Worm (Caenorhabditis elegans) whole organism, late embryonic: ENCODE measurements around the gene H12I13.6.

Source experiments
- F13H6.1 ChIP-seq: sonication (generic microtip); optimal IDR thresholded peaks from 2 replicates; lab custom pipeline; 2016; ENCODE audit warnings: missing genetic modification characterization, missing compliant biosample characterization
- Y22D7AL.16 ChIP-seq: sonication (generic microtip); optimal IDR thresholded peaks from 2 replicates; lab custom pipeline; 2016; ENCODE audit warnings: missing genetic modification characterization, missing compliant biosample characterization
- ahr-1 ChIP-seq: sonication (generic microtip); optimal IDR thresholded peaks from 2 replicates; lab custom pipeline; 2016; ENCODE audit warnings: missing genetic modification characterization, missing compliant biosample characterization
- ceh-18 ChIP-seq: sonication (generic microtip); optimal IDR thresholded peaks from 2 replicates; lab custom pipeline; 2016; ENCODE audit warnings: missing genetic modification characterization, missing compliant biosample characterization
- ceh-2 ChIP-seq: sonication (generic microtip); optimal IDR thresholded peaks from 2 replicates; lab custom pipeline; 2016; ENCODE audit warnings: missing genotype, missing genetic modification characterization, missing compliant biosample characterization
- ceh-34 ChIP-seq: sonication (generic microtip); optimal IDR thresholded peaks from 2 replicates; lab custom pipeline; 2016; ENCODE audit warnings: mild to moderate bottlenecking, missing genetic modification characterization, missing compliant biosample characterization
- ceh-48 ChIP-seq: sonication (generic microtip); optimal IDR thresholded peaks from 2 replicates; lab custom pipeline; 2016; ENCODE audit warnings: missing genetic modification characterization, inconsistent platforms, missing compliant biosample characterization
- ceh-6 ChIP-seq: fragments of 200-800 bp; sonication (Bioruptor generic); optimal IDR thresholded peaks from 2 replicates; lab custom pipeline; 2018; ENCODE audit warnings: mild to moderate bottlenecking, missing genetic modification characterization, missing compliant biosample characterization
- ceh-9 ChIP-seq: sonication (generic microtip); optimal IDR thresholded peaks from 2 replicates; lab custom pipeline; 2016; ENCODE audit warnings: mild to moderate bottlenecking, missing genetic modification characterization, inconsistent platforms, missing compliant biosample characterization
- che-1 ChIP-seq: sonication (generic microtip); optimal IDR thresholded peaks from 2 replicates; lab custom pipeline; 2016; ENCODE audit warnings: mild to moderate bottlenecking, missing genetic modification characterization, missing compliant biosample characterization
- ets-4 ChIP-seq: sonication (generic microtip); optimal IDR thresholded peaks from 2 replicates; lab custom pipeline; 2016; ENCODE audit warnings: missing genetic modification characterization, missing compliant biosample characterization
- fax-1 ChIP-seq: sonication (generic microtip); optimal IDR thresholded peaks from 2 replicates; lab custom pipeline; 2016; ENCODE audit warnings: missing genotype, missing genetic modification characterization, missing compliant biosample characterization
- fkh-10 ChIP-seq: fragments of 150-350 bp; optimal IDR thresholded peaks from 2 replicates; lab custom pipeline; 2014; ENCODE audit warnings: missing biosample characterization, missing genetic modification reagents, missing genetic modification characterization
- fkh-6 ChIP-seq: sonication (generic microtip); optimal IDR thresholded peaks from 2 replicates; lab custom pipeline; 2016; ENCODE audit warnings: missing genetic modification characterization, missing compliant biosample characterization
- gmeb-2 ChIP-seq: sonication (generic microtip); optimal IDR thresholded peaks from 2 replicates; lab custom pipeline; 2016; ENCODE audit warnings: missing genetic modification characterization, inconsistent platforms, missing compliant biosample characterization
- hlh-6 ChIP-seq: sonication (generic microtip); optimal IDR thresholded peaks from 2 replicates; lab custom pipeline; 2016; ENCODE audit warnings: missing genotype, missing genetic modification characterization, missing compliant biosample characterization
- hlh-8 ChIP-seq: sonication (generic microtip); optimal IDR thresholded peaks from 2 replicates; lab custom pipeline; 2016; ENCODE audit warnings: missing genotype, missing genetic modification characterization, missing compliant biosample characterization
- madf-2 ChIP-seq: sonication (generic microtip); optimal IDR thresholded peaks from 2 replicates; lab custom pipeline; 2017; ENCODE audit warnings: missing genetic modification characterization, missing compliant biosample characterization
- nfya-1 ChIP-seq: sonication (generic microtip); optimal IDR thresholded peaks from 2 replicates; lab custom pipeline; 2017; ENCODE audit warnings: missing genetic modification characterization, mild to moderate bottlenecking, missing compliant biosample characterization, antibody characterized with exemption, moderate library complexity
- npax-4 ChIP-seq: sonication (generic microtip); optimal IDR thresholded peaks from 2 replicates; lab custom pipeline; 2016; ENCODE audit warnings: missing genetic modification characterization, missing compliant biosample characterization
- pat-9 ChIP-seq: fragments of 200-800 bp; sonication (Bioruptor generic); optimal IDR thresholded peaks from 2 replicates; lab custom pipeline; 2018; ENCODE audit warnings: mild to moderate bottlenecking, missing genetic modification characterization, moderate library complexity, missing compliant biosample characterization
- pax-1 ChIP-seq: fragments of 150-350 bp; optimal IDR thresholded peaks from 2 replicates; lab custom pipeline; 2014; ENCODE audit warnings: missing biosample characterization, missing genetic modification characterization
- pqm-1 ChIP-seq: sonication (generic microtip); optimal IDR thresholded peaks from 2 replicates; lab custom pipeline; 2016; ENCODE audit warnings: missing genetic modification characterization, missing compliant biosample characterization
- ref-2 ChIP-seq: sonication (generic microtip); optimal IDR thresholded peaks from 2 replicates; lab custom pipeline; 2016; ENCODE audit warnings: missing genetic modification characterization, missing compliant biosample characterization
- sdc-2 ChIP-seq: sonication (generic microtip); optimal IDR thresholded peaks from 2 replicates; lab custom pipeline; 2016; ENCODE audit warnings: missing genotype, missing genetic modification characterization, missing compliant biosample characterization
- sox-2 ChIP-seq: fragments of 200-800 bp; sonication (Bioruptor generic); IDR thresholded peaks from 2 replicates; pipeline ENCODE4 v1.3.6; 2022; ENCODE audit warnings: missing genetic modification reagents, missing genetic modification characterization, missing compliant biosample characterization
- sox-4 ChIP-seq: sonication (generic microtip); optimal IDR thresholded peaks from 2 replicates; lab custom pipeline; 2017; ENCODE audit warnings: mild to moderate bottlenecking, missing genetic modification characterization, inconsistent platforms, missing compliant biosample characterization
- syd-9 ChIP-seq: sonication (generic microtip); optimal IDR thresholded peaks from 2 replicates; lab custom pipeline; 2016; ENCODE audit warnings: mild to moderate bottlenecking, missing genetic modification characterization, moderate library complexity, missing compliant biosample characterization
- tbx-2 ChIP-seq: sonication (generic microtip); optimal IDR thresholded peaks from 2 replicates; lab custom pipeline; 2016; ENCODE audit warnings: missing genetic modification characterization, missing compliant biosample characterization
- tbx-7 ChIP-seq: sonication (generic microtip); optimal IDR thresholded peaks from 2 replicates; lab custom pipeline; 2016; ENCODE audit warnings: missing genotype, missing genetic modification characterization, missing compliant biosample characterization
- ttx-3 ChIP-seq: sonication (generic microtip); optimal IDR thresholded peaks from 2 replicates; lab custom pipeline; 2016; ENCODE audit warnings: missing genetic modification reagents, missing genetic modification characterization, missing compliant biosample characterization
- ztf-16 ChIP-seq: sonication (generic microtip); optimal IDR thresholded peaks from 2 replicates; lab custom pipeline; 2017; ENCODE audit warnings: missing genetic modification characterization, missing compliant biosample characterization

Gene H12I13.6

ce11 chrII:6097441-6097840, 19.7 kb downstream of the H12I13.6 start, which contains the start of the genes tpp-2 and rbbp-5 (continued):
- TF ChIP-seq tbx-2 (tag; lab: Kevin White, UChicago), result peak; percentile 84
- TF ChIP-seq ttx-3 (tag; lab: Kevin White, UChicago), result no peak
- TF ChIP-seq tbx-7 (tag; lab: Kevin White, UChicago), result peak; percentile 65
- no peak for TF ChIP-seq ahr-1 (tag; lab: Kevin White, UChicago)
- TF ChIP-seq nfya-1 (tag; lab: Kevin White, UChicago), result no peak
- TF ChIP-seq ref-2 (tag; lab: Kevin White, UChicago), result peak; percentile 23
- no peak for TF ChIP-seq hlh-6
- no peak for TF ChIP-seq sox-4 (tag; lab: Kevin White, UChicago)
- no peak for TF ChIP-seq che-1 (tag; lab: Kevin White, UChicago)
- peak; percentile 34 for TF ChIP-seq F13H6.1 (tag; lab: Kevin White, UChicago)
- no peak for TF ChIP-seq Y22D7AL.16 (tag; lab: Kevin White, UChicago)
- no peak for TF ChIP-seq sdc-2 (tag; lab: Kevin White, UChicago)
- TF ChIP-seq sox-2, result no peak
- peak; percentile 49 for TF ChIP-seq fax-1 (tag; lab: Kevin White, UChicago)
- TF ChIP-seq ets-4 (tag; lab: Kevin White, UChicago), result peak; percentile 83
- peak; percentile 87 for TF ChIP-seq ceh-2 (tag; lab: Kevin White, UChicago)
- no peak for TF ChIP-seq ceh-18 (tag; lab: Kevin White, UChicago)

DNA sequence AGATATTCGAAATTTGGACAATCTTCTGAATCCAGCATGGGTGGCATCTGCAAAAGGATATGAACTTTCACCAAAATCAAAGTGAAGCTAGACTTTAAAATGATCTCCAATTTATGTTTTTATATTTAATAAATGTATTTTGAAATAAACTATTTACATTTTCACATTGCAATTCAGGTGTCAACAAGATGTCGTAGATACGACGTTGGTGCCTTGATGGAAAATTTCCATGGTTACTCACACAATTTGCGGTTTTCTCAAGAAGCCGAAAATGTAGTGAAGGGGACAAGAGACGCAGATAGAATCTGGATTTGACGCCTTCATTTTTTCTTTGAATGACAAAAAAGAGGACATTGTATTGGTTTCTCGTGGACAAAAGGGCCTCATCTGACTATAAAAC, 21.8 kb downstream of the H12I13.6 start, which contains the start of gene rgs-3:
TSS of gene rgs-3 (plus strand) at position 301 of the 400 bp plus-strand sequence.
- TF ChIP-seq pat-9 (tag; lab: Kevin White, UChicago), result no peak
- TF ChIP-seq pax-1 (tag; lab: Kevin White, UChicago), result no peak
- TF ChIP-seq madf-2 (tag; lab: Kevin White, UChicago), result no peak
- no peak for TF ChIP-seq ceh-48 (tag; lab: Kevin White, UChicago)
- TF ChIP-seq fkh-6, result no peak
- no peak for TF ChIP-seq pqm-1 (tag; lab: Kevin White, UChicago)
- TF ChIP-seq syd-9 (tag; lab: Kevin White, UChicago), result no peak
- TF ChIP-seq fkh-10 (GFP tag; lab: Kevin White, UChicago), result no peak
- no peak for TF ChIP-seq ref-2 (tag; lab: Kevin White, UChicago)
- no peak for TF ChIP-seq sox-4 (tag; lab: Kevin White, UChicago)

ce11 chrII:6101475-6101874, 23.8 kb downstream of the H12I13.6 start:
- TF ChIP-seq ttx-3 (tag; lab: Kevin White, UChicago) (no peak), hlh-6 (no peak), hlh-8 (tag; lab: Kevin White, UChicago) (no peak), pqm-1 (tag; lab: Kevin White, UChicago) (no peak), npax-4 (tag; lab: Kevin White, UChicago) (no peak), ceh-6 (GFP tag; lab: Kevin White, UChicago) (no peak), ztf-16 (no peak), nfya-1 (tag; lab: Kevin White, UChicago) (no peak)
- TF ChIP-seq, all 69 proteins: peak for 0

DNA sequence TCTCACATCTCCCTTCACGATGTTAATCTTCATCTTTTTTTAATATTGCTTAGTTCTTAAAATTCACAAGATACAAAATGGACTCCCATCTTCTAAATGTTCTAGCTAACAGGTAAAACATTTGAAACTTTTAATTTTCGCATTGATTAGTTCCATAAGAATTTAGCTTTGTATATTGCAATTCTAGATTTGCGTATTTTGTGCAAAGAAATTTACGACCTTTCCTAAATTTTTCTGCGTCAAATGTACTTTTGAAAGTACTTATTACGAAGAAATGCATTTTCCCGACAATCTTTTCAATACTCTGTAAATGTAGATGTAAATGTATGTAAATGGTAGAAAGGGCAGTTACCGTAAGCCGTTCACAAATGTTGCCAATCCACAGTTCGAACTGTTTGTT, 26.3 kb downstream of the H12I13.6 start:
- TF ChIP-seq gmeb-2 (tag; lab: Kevin White, UChicago) (no peak), tbx-2 (tag; lab: Kevin White, UChicago) (no peak), ceh-9 (no peak), hlh-6 (no peak), sdc-2 (tag; lab: Kevin White, UChicago) (no peak)

- TF ChIP-seq ttx-3 (tag; lab: Kevin White, UChicago) (no peak), madf-2 (tag; lab: Kevin White, UChicago) (no peak), ceh-34 (tag; lab: Kevin White, UChicago) (no peak), F13H6.1 (tag; lab: Kevin White, UChicago) (no peak), pax-1 (tag; lab: Kevin White, UChicago) (no peak)
- TF ChIP-seq, all 69 proteins: peak for 0
These were observed 30.1 kb downstream of the H12I13.6 start for ce11 chrII:6107773-6108172.
